Fruit fly (Drosophila melanogaster): ENCODE measurements around the gene Polr2J.
A peak's percentile ranks its signal among the peaks of the same experiment; 100 is the strongest.

The Polr2J gene

DNA sequence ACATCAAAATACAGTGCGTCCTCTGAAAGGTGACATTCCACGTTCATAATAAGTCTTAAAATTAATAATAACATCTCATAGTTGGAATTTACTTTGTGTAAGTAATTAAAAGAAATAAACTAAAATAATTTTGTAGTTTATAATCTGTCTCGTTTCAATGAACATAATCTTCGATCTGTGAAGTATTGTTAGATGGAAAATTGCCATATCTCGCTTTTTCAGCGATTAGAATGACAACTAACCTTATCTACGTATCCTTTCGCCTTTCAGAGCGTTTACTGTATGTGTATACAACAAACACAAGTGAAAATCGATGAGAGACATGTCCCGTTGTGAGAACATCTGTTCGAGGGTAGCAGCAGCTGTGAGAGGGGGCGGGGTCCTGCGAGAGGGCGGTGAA lies 27.9 kb downstream of the Polr2J start (continued):
- TF ChIP-seq achi (GFP tag; optimal IDR thresholded peaks at IDR 0.05), result no peak
- peak; percentile 71 for TF ChIP-seq Eip78C (GFP tag)
- peak; percentile 52 for TF ChIP-seq CG15336 (GFP tag; IDR thresholded peaks at IDR 0.05)
- TF ChIP-seq CG34406 (GFP tag; optimal IDR thresholded peaks at IDR 0.05), result peak; percentile 7
- TF ChIP-seq CG10631 (GFP tag; optimal IDR thresholded peaks at IDR 0.05), result peak; percentile 18
- no peak for TF ChIP-seq salr (GFP tag; optimal IDR thresholded peaks at IDR 0.05)
- TF ChIP-seq CG10669 (GFP tag; optimal IDR thresholded peaks at IDR 0.05), result peak; percentile 40

DNA sequence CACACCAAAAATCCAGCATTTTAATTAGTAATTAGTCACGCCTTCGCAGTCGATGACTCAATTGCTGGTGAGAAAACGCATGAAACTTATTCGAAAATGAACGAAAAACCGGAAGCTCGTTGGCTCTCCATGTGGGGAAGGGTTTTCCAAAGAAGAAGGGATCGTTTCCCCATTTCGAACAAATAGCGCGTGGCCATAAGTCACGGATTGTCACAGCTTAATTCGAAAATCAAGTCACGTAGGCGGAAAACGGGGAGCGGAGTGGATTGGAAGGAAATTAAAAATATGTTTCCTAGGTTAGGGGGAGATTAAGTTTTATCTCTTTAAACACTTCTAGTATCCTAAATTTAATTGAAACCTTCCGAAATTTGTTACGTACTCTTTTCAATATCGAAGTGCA lies 28.6 kb downstream of the Polr2J start:
- TF ChIP-seq salr (GFP tag; optimal IDR thresholded peaks at IDR 0.05) (no peak), esn (GFP tag; optimal IDR thresholded peaks at IDR 0.05) (no peak), CG11902 (GFP tag; optimal IDR thresholded peaks at IDR 0.05) (no peak), achi (GFP tag; optimal IDR thresholded peaks at IDR 0.05) (no peak), OdsH (GFP tag; optimal IDR thresholded peaks at IDR 0.05) (no peak), ss (GFP tag; optimal IDR thresholded peaks at IDR 0.05) (no peak), CG4318 (GFP tag; optimal IDR thresholded peaks at IDR 0.05) (no peak), Ets96B (tag; optimal IDR thresholded peaks at IDR 0.05) (no peak)

DNA sequence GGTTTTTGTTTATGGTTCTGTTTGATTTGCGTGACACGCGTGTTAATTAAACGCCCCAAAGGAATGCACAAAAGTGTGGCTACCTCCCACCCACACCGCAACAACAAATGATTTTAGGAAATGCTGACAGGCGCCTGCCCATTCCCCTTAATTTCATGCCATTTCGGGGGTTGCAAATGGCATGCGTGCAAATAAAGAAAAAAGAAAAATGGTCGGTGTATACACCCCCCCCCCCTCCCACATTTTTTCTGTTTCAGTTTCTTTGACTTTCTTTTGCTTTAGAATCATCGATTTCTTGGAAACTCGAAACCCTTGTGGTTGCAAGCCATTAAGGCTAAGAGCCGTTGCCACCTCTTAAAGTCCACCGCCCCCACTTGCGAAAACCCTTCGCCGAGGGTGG lies 29.1 kb downstream of the Polr2J start:
- TF ChIP-seq CG6808 (GFP tag; optimal IDR thresholded peaks at IDR 0.05) (peak; percentile 12), CG10669 (GFP tag; optimal IDR thresholded peaks at IDR 0.05) (peak; percentile 15), CG6163 (GFP tag; IDR thresholded peaks at IDR 0.05) (peak; percentile 11; the same call in 1 of the 3 replicates), acj6 (GFP tag; optimal IDR thresholded peaks at IDR 0.05) (no peak), CG32006 (GFP tag; optimal IDR thresholded peaks at IDR 0.05) (peak; percentile 13), CG15336 (GFP tag; IDR thresholded peaks at IDR 0.05) (peak; percentile 27; the same call in 1 of the 2 replicates), svp (GFP tag) (no peak)

DNA sequence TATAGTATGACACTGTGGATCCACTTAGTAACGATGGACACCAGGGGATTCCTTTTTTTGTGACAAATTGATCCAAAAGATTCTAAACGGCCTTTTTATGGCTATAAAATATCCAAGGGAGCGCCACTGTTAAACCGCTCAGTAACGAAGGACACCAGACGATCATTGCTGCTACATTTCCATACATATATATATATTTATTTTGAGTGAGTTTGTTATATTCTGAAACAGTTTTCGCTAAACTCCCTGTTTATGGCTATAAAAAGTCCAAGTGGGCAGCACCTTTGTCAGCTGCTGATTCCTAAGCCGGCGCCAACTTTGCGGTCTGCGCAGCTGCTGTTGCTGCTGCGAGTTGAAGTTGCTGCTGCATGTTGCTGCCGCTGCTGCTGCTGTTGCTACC lies 29.7 kb downstream of the Polr2J start:
- TF ChIP-seq Eip93F (GFP tag; optimal IDR thresholded peaks at IDR 0.05) (no peak), CG3919 (GFP tag; optimal IDR thresholded peaks at IDR 0.05) (peak; percentile 75), CG10631 (GFP tag; optimal IDR thresholded peaks at IDR 0.05) (no peak), CG15336 (GFP tag; IDR thresholded peaks at IDR 0.05) (no peak), dac (GFP tag; optimal IDR thresholded peaks at IDR 0.05) (no peak), salr (GFP tag; optimal IDR thresholded peaks at IDR 0.05) (no peak), Ets21C (GFP tag; optimal IDR thresholded peaks at IDR 0.05) (no peak), eg (GFP tag; IDR thresholded peaks at IDR 0.05) (0 out of 3 replicates have a peak, but pooled peaks have one; percentile 37), CG16779 (tag; optimal IDR thresholded peaks at IDR 0.05) (no peak), CG11294 (GFP tag; IDR thresholded peaks at IDR 0.05) (no peak)

DNA sequence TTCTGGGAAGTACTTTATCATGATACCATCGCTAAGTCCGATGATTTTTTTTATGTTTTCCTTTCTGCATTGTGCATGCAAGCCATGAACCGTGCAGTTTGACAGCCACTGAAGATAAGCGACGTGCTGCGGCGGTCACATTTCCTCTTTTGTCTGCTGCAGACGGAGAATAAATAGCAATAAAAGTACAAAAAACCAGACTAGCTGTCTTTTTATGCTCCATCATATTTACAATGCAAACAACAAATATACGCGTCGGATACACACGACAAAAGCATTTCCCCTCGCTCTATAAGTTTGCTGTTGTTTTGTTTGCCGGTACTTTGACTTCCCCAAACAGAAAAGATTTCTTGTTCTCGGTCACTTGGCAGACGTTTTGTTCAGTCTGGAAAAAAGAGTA lies 30.4 kb downstream of the Polr2J start:
- TF ChIP-seq Sox102F (GFP tag; optimal IDR thresholded peaks at IDR 0.05), result no peak
- peak; percentile 6 for TF ChIP-seq CG3032 (tag; optimal IDR thresholded peaks at IDR 0.05)
- peak; percentile 4 for TF ChIP-seq pdm3 (GFP tag; optimal IDR thresholded peaks at IDR 0.05)
- TF ChIP-seq Met (GFP tag; optimal IDR thresholded peaks at IDR 0.05), result no peak
- TF ChIP-seq vri (GFP tag; optimal IDR thresholded peaks at IDR 0.05), result no peak
- no peak for TF ChIP-seq acj6 (GFP tag; optimal IDR thresholded peaks at IDR 0.05)
- peak; percentile 64 for TF ChIP-seq spab (GFP tag; optimal IDR thresholded peaks at IDR 0.05)
- no peak for TF ChIP-seq dac (GFP tag; optimal IDR thresholded peaks at IDR 0.05)
- TF ChIP-seq fkh (GFP tag; optimal IDR thresholded peaks at IDR 0.05), result peak; percentile 93
- TF ChIP-seq CG10631 (GFP tag; optimal IDR thresholded peaks at IDR 0.05), result peak; percentile 53
- TF ChIP-seq achi (GFP tag; optimal IDR thresholded peaks at IDR 0.05), result no peak
- TF ChIP-seq CG3919 (GFP tag; optimal IDR thresholded peaks at IDR 0.05), result peak; percentile 18
- no peak for TF ChIP-seq CG8632 (GFP tag; optimal IDR thresholded peaks at IDR 0.05)
- TF ChIP-seq CG16779 (tag; optimal IDR thresholded peaks at IDR 0.05), result no peak
- TF ChIP-seq Lpt (GFP tag; optimal IDR thresholded peaks at IDR 0.05), result peak; percentile 47
- peak; percentile 58 for TF ChIP-seq CG6808 (GFP tag; optimal IDR thresholded peaks at IDR 0.05)
- peak; percentile 74 for TF ChIP-seq CG1621 (tag; optimal IDR thresholded peaks at IDR 0.05)
- TF ChIP-seq fd85E (GFP tag; optimal IDR thresholded peaks at IDR 0.05), result no peak
- TF ChIP-seq Eip78C (GFP tag), result peak; percentile 87
- TF ChIP-seq CG4318 (GFP tag; optimal IDR thresholded peaks at IDR 0.05), result no peak
- TF ChIP-seq ss (GFP tag; optimal IDR thresholded peaks at IDR 0.05), result peak; percentile 52 to 74
- TF ChIP-seq Ets96B (tag; optimal IDR thresholded peaks at IDR 0.05), result peak; percentile 37
- TF ChIP-seq dsx (GFP tag; optimal IDR thresholded peaks at IDR 0.05; ENCODE audit: poor library complexity, severe bottlenecking), result peak; percentile 51
- no peak for TF ChIP-seq Ets21C (GFP tag; optimal IDR thresholded peaks at IDR 0.05)
- 0 out of 2 replicates have a peak, but pooled peaks have one; percentile 19 for TF ChIP-seq CG15336 (GFP tag; IDR thresholded peaks at IDR 0.05)
- TF ChIP-seq CG8119 (GFP tag; IDR thresholded peaks at IDR 0.05), result 0 out of 3 replicates have a peak, but pooled peaks have one; percentile 22
- TF ChIP-seq fd59A (GFP tag; optimal IDR thresholded peaks at IDR 0.05), result peak; percentile 22
- peak; percentile 50 for TF ChIP-seq CG10669 (GFP tag; optimal IDR thresholded peaks at IDR 0.05)
- no peak for TF ChIP-seq Blimp-1 (GFP tag; optimal IDR thresholded peaks at IDR 0.05)
- no peak for TF ChIP-seq CG11762 (GFP tag; optimal IDR thresholded peaks at IDR 0.05; ENCODE audit: insufficient read depth)

All from whole organism, prepupa.